Fruit fly (Drosophila melanogaster) whole organism, pupa: ENCODE data around the gene CG46303.

Experiments
- CG10348 ChIP-seq: fragments of 200-800 bp; sonication (Bioruptor generic); IDR thresholded peaks from 2 replicates; pipeline ENCODE4 v1.3.6; 2022; ENCODE audit warnings: missing biosample characterization, missing genetic modification characterization
- CG12605 ChIP-seq: fragments of 200-800 bp; sonication (Bioruptor generic); IDR thresholded peaks from 2 replicates; pipeline ENCODE4 v1.3.6; 2022; ENCODE audit warnings: missing biosample characterization, missing genetic modification characterization
- CG14655 ChIP-seq: fragments of 200-800 bp; sonication (Bioruptor generic); optimal IDR thresholded peaks from 3 replicates; lab custom pipeline; 2017; ENCODE audit warnings: mild to moderate bottlenecking, missing biosample characterization, missing genetic modification reagents, missing genetic modification characterization
- CG15710 ChIP-seq: fragments of 200-800 bp; sonication (Bioruptor generic); optimal IDR thresholded peaks from 2 replicates; lab custom pipeline; 2018; ENCODE audit warnings: missing biosample characterization, mild to moderate bottlenecking, missing genetic modification characterization, moderate library complexity
- CG4496 ChIP-seq: fragments of 200-800 bp; sonication (Bioruptor generic); IDR thresholded peaks from 3 replicates; pipeline ENCODE4 v1.3.6; 2022; ENCODE audit warnings: missing biosample characterization, missing genetic modification characterization
- CG8159 ChIP-seq: fragments of 200-800 bp; sonication (Bioruptor generic); optimal IDR thresholded peaks from 3 replicates; lab custom pipeline; 2018; ENCODE audit warnings: missing biosample characterization, mild to moderate bottlenecking, missing genetic modification characterization, moderate library complexity
- gl ChIP-seq: fragments of 200-800 bp; sonication (Bioruptor generic); optimal IDR thresholded peaks from 2 replicates; lab custom pipeline; 2018; ENCODE audit warnings: missing biosample characterization, mild to moderate bottlenecking, missing genetic modification characterization
- rn ChIP-seq: fragments of 200-800 bp; sonication (Bioruptor generic); IDR thresholded peaks from 2 replicates; pipeline ENCODE4 v1.3.6; 2022; ENCODE audit warnings: missing biosample characterization, missing genetic modification characterization

Gene CG46303

dm6 chr3R:5871393-5871792, 49.6 kb downstream of the CG46303 start:
- no peak for TF ChIP-seq CG10348
- TF ChIP-seq CG8159 (tag; lab: Kevin White, UChicago): peak; percentile 33
- no peak for TF ChIP-seq CG15710
- TF ChIP-seq gl (tag; lab: Kevin White, UChicago): no peak
- TF ChIP-seq CG14655: peak; percentile 27
- TF ChIP-seq rn (GFP tag; lab: Robert Waterston, UW): no peak
- no peak for TF ChIP-seq CG12605 (GFP tag; lab: Robert Waterston, UW)
- no peak for TF ChIP-seq CG4496 (GFP tag; lab: Robert Waterston, UW)
